Worm (Caenorhabditis elegans): ENCODE results near the gene F58B4.5.
A peak's percentile ranks its signal among the peaks of the same experiment; 100 is the strongest.

Gene F58B4.5

DNA sequence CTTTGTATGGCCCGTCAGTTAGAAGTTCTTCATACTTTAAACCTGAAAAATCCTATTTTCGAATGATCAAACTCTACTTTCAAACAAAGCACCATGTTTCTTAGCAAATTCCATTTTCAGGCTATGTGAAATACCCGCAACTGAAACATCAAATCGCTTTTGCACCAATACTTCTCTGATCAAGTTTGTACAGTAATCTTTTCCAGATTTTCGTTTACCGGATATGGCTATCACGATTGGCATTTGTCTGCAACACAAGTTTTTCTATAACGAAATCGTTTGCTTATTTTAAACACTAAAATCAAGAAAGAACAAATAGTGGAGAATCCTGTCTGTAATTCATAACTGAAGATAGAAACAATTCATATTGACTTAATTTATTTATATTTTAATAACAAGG, 36.2 kb upstream of the F58B4.5 start, which contains the start of gene F32D8.13:
F32D8.13 (minus strand) TSS at position 249 of the 400 bp plus-strand sequence.
- no peak for TF ChIP-seq nhr-12 (tag; optimal IDR thresholded peaks at IDR 0.05)
- TF ChIP-seq ceh-39 (tag; optimal IDR thresholded peaks at IDR 0.05), result no peak
- no peak for TF ChIP-seq lin-13 (tag; optimal IDR thresholded peaks at IDR 0.05)
- TF ChIP-seq nhr-2 (tag; optimal IDR thresholded peaks at IDR 0.05), result no peak
- no peak for TF ChIP-seq nhr-76 (tag; optimal IDR thresholded peaks at IDR 0.05)

DNA sequence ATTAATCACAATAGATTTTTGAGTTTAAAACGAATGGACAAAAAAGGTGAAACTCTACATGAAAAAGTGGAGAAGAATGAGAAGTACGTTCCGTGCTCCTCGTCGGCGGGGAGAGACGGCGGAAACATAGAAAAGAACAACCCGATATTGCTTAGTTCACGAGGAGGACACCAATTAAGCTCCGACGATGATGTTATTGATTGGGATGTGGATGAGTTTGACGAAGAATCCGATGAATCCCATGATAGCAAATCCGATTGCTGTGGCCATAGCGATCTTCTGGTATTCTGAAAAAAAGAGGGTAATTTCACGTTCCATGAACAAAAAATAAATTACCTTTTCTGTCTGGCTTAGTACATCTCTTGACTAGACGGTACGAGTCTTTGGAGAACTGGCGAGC, 35.8 kb upstream of the F58B4.5 start:
- TF ChIP-seq ces-1 (GFP tag; optimal IDR thresholded peaks at IDR 0.05), result no peak
- no peak for TF ChIP-seq bed-3 (GFP tag; optimal IDR thresholded peaks at IDR 0.05)
- TF ChIP-seq unc-62 (GFP tag; optimal IDR thresholded peaks at IDR 0.05), result no peak
- TF ChIP-seq nhr-2 (tag; optimal IDR thresholded peaks at IDR 0.05), result no peak
- TF ChIP-seq mab-5 (tag; optimal IDR thresholded peaks at IDR 0.05), result no peak
- TF ChIP-seq blmp-1 (tag; optimal IDR thresholded peaks at IDR 0.05), result no peak
- TF ChIP-seq sptf-1 (tag; optimal IDR thresholded peaks at IDR 0.05), result no peak
- TF ChIP-seq cnd-1 (tag; optimal IDR thresholded peaks at IDR 0.05), result no peak
- TF ChIP-seq ham-2 (GFP tag; optimal IDR thresholded peaks at IDR 0.05), result no peak
- no peak for TF ChIP-seq nhr-28 (tag; optimal IDR thresholded peaks at IDR 0.05)
- TF ChIP-seq hlh-1 (tag; optimal IDR thresholded peaks at IDR 0.05), result no peak
- TF ChIP-seq ztf-11 (tag; optimal IDR thresholded peaks at IDR 0.05), result no peak
- TF ChIP-seq tbx-8 (GFP tag; optimal IDR thresholded peaks at IDR 0.05), result no peak
- TF ChIP-seq unc-39 (tag; optimal IDR thresholded peaks at IDR 0.05), result no peak
- no peak for TF ChIP-seq sem-2 (GFP tag; optimal IDR thresholded peaks at IDR 0.05)
- no peak for TF ChIP-seq nhr-12 (tag; optimal IDR thresholded peaks at IDR 0.05)
- no peak for TF ChIP-seq ceh-43 (GFP tag; optimal IDR thresholded peaks at IDR 0.05)
- no peak for TF ChIP-seq elt-3 (tag; optimal IDR thresholded peaks at IDR 0.05)
- TF ChIP-seq lsy-2 (tag; optimal IDR thresholded peaks at IDR 0.05), result no peak

DNA sequence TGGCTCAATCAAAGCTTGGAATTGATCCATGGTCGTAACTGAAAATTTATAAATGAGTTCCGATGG, 35.6 kb upstream of the F58B4.5 start, which contains the start of gene sec-61.G:
sec-61.G (minus strand) TSS at position 38 of the 66 bp plus-strand sequence.
- TF ChIP-seq blmp-1 (tag; optimal IDR thresholded peaks at IDR 0.05), result no peak
- TF ChIP-seq unc-39 (tag; optimal IDR thresholded peaks at IDR 0.05), result no peak
- TF ChIP-seq pha-4 (tag; optimal IDR thresholded peaks at IDR 0.05), result no peak
- TF ChIP-seq ces-1 (GFP tag; optimal IDR thresholded peaks at IDR 0.05), result no peak

DNA sequence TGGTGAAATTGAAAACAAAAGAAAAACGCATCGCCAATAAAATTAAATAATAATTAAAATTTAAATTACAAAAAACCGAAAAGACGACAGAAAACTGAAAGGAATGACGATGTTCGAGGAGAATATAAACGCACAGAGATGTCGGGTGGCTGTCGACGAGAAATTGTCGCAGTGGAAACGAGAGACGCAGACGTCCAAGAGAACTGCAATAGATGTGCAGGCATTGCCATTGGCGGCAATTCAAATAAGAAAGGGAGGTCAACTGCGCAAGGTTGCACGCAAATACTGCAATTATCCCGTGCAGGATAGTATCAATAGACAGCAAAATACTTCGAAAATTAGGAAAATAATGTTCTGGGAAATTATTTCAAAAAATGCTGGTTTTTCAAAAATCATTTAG, 35.3 kb upstream of the F58B4.5 start:
- TF ChIP-seq nhr-237 (tag; optimal IDR thresholded peaks at IDR 0.05) (peak; percentile 97), ceh-43 (GFP tag; optimal IDR thresholded peaks at IDR 0.05) (peak; percentile 64), tbx-8 (GFP tag; optimal IDR thresholded peaks at IDR 0.05) (peak; percentile 50), ham-2 (GFP tag; optimal IDR thresholded peaks at IDR 0.05) (peak; percentile 60), M03D4.4 (tag; optimal IDR thresholded peaks at IDR 0.05) (peak; percentile 73), lin-13 (tag; optimal IDR thresholded peaks at IDR 0.05) (peak; percentile 97), blmp-1 (tag; optimal IDR thresholded peaks at IDR 0.05) (peak; percentile 33), hlh-1 (tag; optimal IDR thresholded peaks at IDR 0.05) (peak; percentile 88), lsy-2 (tag; optimal IDR thresholded peaks at IDR 0.05) (peak; percentile 92), mab-5 (tag; optimal IDR thresholded peaks at IDR 0.05) (no peak), zip-8 (tag; optimal IDR thresholded peaks at IDR 0.05) (no peak), nhr-2 (tag; optimal IDR thresholded peaks at IDR 0.05) (peak; percentile 80), mep-1 (tag; optimal IDR thresholded peaks at IDR 0.05) (peak; percentile 99), sptf-1 (tag; optimal IDR thresholded peaks at IDR 0.05) (peak; percentile 92), nhr-12 (tag; optimal IDR thresholded peaks at IDR 0.05) (peak; percentile 92), elt-3 (tag; optimal IDR thresholded peaks at IDR 0.05) (peak; percentile 86), mls-2 (tag; optimal IDR thresholded peaks at IDR 0.05) (peak; percentile 85), drap-1 (GFP tag; optimal IDR thresholded peaks at IDR 0.05) (peak; percentile 88), ceh-83 (GFP tag; optimal IDR thresholded peaks at IDR 0.05) (peak; percentile 70), pha-4 (tag; optimal IDR thresholded peaks at IDR 0.05) (peak; percentile 99), flh-1 (GFP tag; optimal IDR thresholded peaks at IDR 0.05) (no peak), unc-120 (tag; optimal IDR thresholded peaks at IDR 0.05; ENCODE audit: poor library complexity, severe bottlenecking) (peak; percentile 98), nhr-76 (tag; optimal IDR thresholded peaks at IDR 0.05) (no peak), cnd-1 (tag; optimal IDR thresholded peaks at IDR 0.05) (peak; percentile 74), sem-2 (GFP tag; optimal IDR thresholded peaks at IDR 0.05) (no peak), unc-39 (tag; optimal IDR thresholded peaks at IDR 0.05) (peak; percentile 42), bed-3 (GFP tag; optimal IDR thresholded peaks at IDR 0.05) (peak; percentile 52), unc-62 (GFP tag; optimal IDR thresholded peaks at IDR 0.05) (peak; percentile 94), elt-1 (tag; optimal IDR thresholded peaks at IDR 0.05; ENCODE audit: borderline replicate concordance, insufficient read depth) (peak; percentile 34), nhr-28 (tag; optimal IDR thresholded peaks at IDR 0.05) (peak; percentile 14), snpc-4 (tag; optimal IDR thresholded peaks at IDR 0.05) (no peak), ceh-39 (tag; optimal IDR thresholded peaks at IDR 0.05) (peak; percentile 99), lin-32 (GFP tag; optimal IDR thresholded peaks at IDR 0.05) (no peak), ces-1 (GFP tag; optimal IDR thresholded peaks at IDR 0.05) (peak; percentile 84), ztf-11 (tag; optimal IDR thresholded peaks at IDR 0.05) (peak; percentile 60)

All from whole organism, mixed stage, embryonic.